Worm (Caenorhabditis elegans) whole organism, L2 larva: ENCODE measurements around the gene fbxc-14.

Source experiments
- C34F6.9 ChIP-seq: fragments of 150-350 bp; optimal IDR thresholded peaks from 2 replicates; lab custom pipeline; 2014; ENCODE audit warnings: missing biosample characterization, missing genetic modification characterization
- blmp-1 ChIP-seq: sonication (generic microtip); optimal IDR thresholded peaks from 2 replicates; lab custom pipeline; 2017; ENCODE audit warnings: missing genetic modification characterization, mild to moderate bottlenecking, missing compliant biosample characterization, antibody characterized with exemption, moderate library complexity; ENCODE audit not compliant: insufficient read depth
- dmd-4 ChIP-seq: sonication (generic microtip); optimal IDR thresholded peaks from 2 replicates; lab custom pipeline; 2017; ENCODE audit warnings: missing biosample characterization, missing genetic modification characterization
- elt-1 ChIP-seq: fragments of 150-350 bp; optimal IDR thresholded peaks from 2 replicates; lab custom pipeline; 2014; ENCODE audit warnings: missing biosample characterization, missing genetic modification characterization
- elt-3 ChIP-seq: sonication (generic microtip); optimal IDR thresholded peaks from 2 replicates; lab custom pipeline; 2017; ENCODE audit warnings: missing biosample characterization, missing genetic modification characterization
- fos-1 ChIP-seq: fragments of 150-350 bp; optimal IDR thresholded peaks from 2 replicates; lab custom pipeline; 2014; ENCODE audit warnings: missing biosample characterization, missing genetic modification characterization
- lin-39 ChIP-seq: fragments of 150-350 bp; optimal IDR thresholded peaks from 2 replicates; lab custom pipeline; 2014; ENCODE audit warnings: missing biosample characterization, missing genetic modification reagents, missing genetic modification characterization
- lsy-2 ChIP-seq, 2 experiments: fragments of 150-350 bp in 1 of 2; sonication (generic microtip) in 1 of 2; optimal IDR thresholded peaks; 2 replicates each; lab custom pipeline; 2014 to 2017; ENCODE audit warnings: missing biosample characterization in 2 of 2, missing genetic modification characterization in 2 of 2
- nhr-10 ChIP-seq: sonication (generic microtip); optimal IDR thresholded peaks from 2 replicates; lab custom pipeline; 2017; ENCODE audit warnings: missing biosample characterization, missing genetic modification characterization
- nhr-77 ChIP-seq: fragments of 150-350 bp; optimal IDR thresholded peaks from 2 replicates; lab custom pipeline; 2014; ENCODE audit warnings: missing biosample characterization, missing genetic modification characterization
- skn-1 ChIP-seq: sonication (generic microtip); optimal IDR thresholded peaks from 2 replicates; lab custom pipeline; 2017; ENCODE audit warnings: missing biosample characterization, missing genetic modification characterization
- unc-62 ChIP-seq: fragments of 150-350 bp; optimal IDR thresholded peaks from 2 replicates; lab custom pipeline; 2014; ENCODE audit warnings: missing biosample characterization, missing genetic modification reagents, missing genetic modification characterization
- ztf-4 ChIP-seq: fragments of 150-350 bp; optimal IDR thresholded peaks from 2 replicates; lab custom pipeline; 2014; ENCODE audit warnings: missing biosample characterization, missing genetic modification characterization

ce11 chrII:948091-948490 lies 26.0 kb upstream of the fbxc-14 start, which contains the start of gene fbxc-32:
- TF ChIP-seq blmp-1 (tag; lab: Kevin White, UChicago) (no peak), lin-39 (tag; lab: Kevin White, UChicago) (no peak), nhr-10 (no peak), ztf-4 (tag; lab: Kevin White, UChicago) (no peak), lsy-2 (tag; optimal IDR thresholded peaks at IDR 0.05; lab: Kevin White, UChicago) (no peak), skn-1 (no peak), elt-1 (tag; lab: Kevin White, UChicago) (no peak), nhr-77 (no peak), C34F6.9 (no peak), fos-1 (tag; lab: Kevin White, UChicago) (no peak), dmd-4 (tag; lab: Kevin White, UChicago) (no peak), unc-62 (GFP tag; lab: Kevin White, UChicago) (no peak), elt-3 (no peak)
